Worm (Caenorhabditis elegans): ENCODE measurements around the gene glt-3.

- TF ChIP-seq pax-1 (tag; optimal IDR thresholded peaks at IDR 0.05) = no peak
- no peak for TF ChIP-seq ets-4 (tag; optimal IDR thresholded peaks at IDR 0.05)
- no peak for TF ChIP-seq pha-4 (tag; optimal IDR thresholded peaks at IDR 0.05)
- no peak for TF ChIP-seq syd-9 (tag; optimal IDR thresholded peaks at IDR 0.05)
- no peak for TF ChIP-seq ceh-45 (GFP tag; IDR thresholded peaks at IDR 0.05)
- TF ChIP-seq ceh-19 (GFP tag; optimal IDR thresholded peaks at IDR 0.05) = no peak
- TF ChIP-seq lim-6 (tag; optimal IDR thresholded peaks at IDR 0.05) = no peak
- no peak for TF ChIP-seq fkh-10 (GFP tag; optimal IDR thresholded peaks at IDR 0.05)
- TF ChIP-seq npax-4 (tag; optimal IDR thresholded peaks at IDR 0.05) = no peak
These were observed 14.9 kb downstream of the glt-3 start for ce11 chrIV:10144909-10145308.

All from whole organism, late embryonic.